Worm (Caenorhabditis elegans) whole organism, young adult: Measurements from ENCODE around the gene fbxa-163.

Source experiments
- B0261.1 ChIP-seq: sonication (generic microtip); optimal IDR thresholded peaks from 2 replicates; lab custom pipeline; 2016; ENCODE audit warnings: mild to moderate bottlenecking, missing genetic modification characterization, moderate library complexity, missing compliant biosample characterization
- C17E4.6 ChIP-seq: fragments of 200-800 bp; sonication (Bioruptor generic); IDR thresholded peaks from 2 replicates; pipeline ENCODE4 v1.3.6; 2022; ENCODE audit warnings: missing genetic modification reagents, missing genetic modification characterization, missing compliant biosample characterization
- F22D6.2 ChIP-seq: sonication (generic microtip); optimal IDR thresholded peaks from 2 replicates; lab custom pipeline; 2016; ENCODE audit warnings: mild to moderate bottlenecking, missing genetic modification characterization, missing compliant biosample characterization
- F33H1.4 ChIP-seq: fragments of 200-800 bp; sonication (Bioruptor generic); IDR thresholded peaks from 2 replicates; pipeline ENCODE4 v1.3.6; 2022; ENCODE audit warnings: missing genetic modification reagents, missing genetic modification characterization, missing compliant biosample characterization
- F49E8.2 ChIP-seq: sonication (generic microtip); optimal IDR thresholded peaks from 3 replicates; lab custom pipeline; 2017; ENCODE audit warnings: missing genetic modification characterization, mild to moderate bottlenecking, missing compliant biosample characterization, antibody characterized with exemption, moderate library complexity; ENCODE audit not compliant: insufficient read depth
- F52B5.7 ChIP-seq: sonication (generic microtip); optimal IDR thresholded peaks from 2 replicates; lab custom pipeline; 2016; ENCODE audit warnings: mild to moderate bottlenecking, missing genetic modification characterization, missing compliant biosample characterization
- K12H6.12 ChIP-seq: fragments of 200-800 bp; sonication (Bioruptor generic); optimal IDR thresholded peaks from 2 replicates; lab custom pipeline; 2018; ENCODE audit warnings: mild to moderate bottlenecking, missing genetic modification characterization, missing compliant biosample characterization
- T07F8.4 ChIP-seq: sonication (generic microtip); optimal IDR thresholded peaks from 2 replicates; lab custom pipeline; 2016; ENCODE audit warnings: mild to moderate bottlenecking, missing genetic modification characterization, moderate library complexity, missing compliant biosample characterization
- Y53G8AR.9 ChIP-seq: fragments of 200-800 bp; sonication (Bioruptor generic); conservative IDR thresholded peaks from 2 replicates; pipeline ENCODE4 v1.3.6; 2022; ENCODE audit warnings: missing genetic modification reagents, missing genetic modification characterization, missing compliant biosample characterization
- aptf-3 ChIP-seq: fragments of 200-800 bp; sonication (Bioruptor generic); IDR thresholded peaks from 2 replicates; pipeline ENCODE4 v1.3.6; 2022; ENCODE audit warnings: missing genetic modification characterization, missing compliant biosample characterization
- atf-7 ChIP-seq: sonication (generic microtip); optimal IDR thresholded peaks from 2 replicates; lab custom pipeline; 2017; ENCODE audit warnings: mild to moderate bottlenecking, missing genetic modification characterization, missing compliant biosample characterization
- athp-1 ChIP-seq: sonication (generic microtip); optimal IDR thresholded peaks from 2 replicates; lab custom pipeline; 2017; ENCODE audit warnings: mild to moderate bottlenecking, missing genetic modification characterization, missing compliant biosample characterization
- attf-5 ChIP-seq: fragments of 200-800 bp; sonication (Bioruptor generic); optimal IDR thresholded peaks from 2 replicates; lab custom pipeline; 2018; ENCODE audit warnings: mild to moderate bottlenecking, missing genetic modification characterization, missing compliant biosample characterization
- bed-1 ChIP-seq: fragments of 200-800 bp; sonication (Bioruptor generic); IDR thresholded peaks from 2 replicates; pipeline ENCODE4 v1.3.6; 2022; ENCODE audit warnings: missing genetic modification reagents, missing genetic modification characterization, missing compliant biosample characterization
- ccch-3 ChIP-seq: fragments of 200-800 bp; sonication (Bioruptor generic); optimal IDR thresholded peaks from 2 replicates; lab custom pipeline; 2018; ENCODE audit warnings: mild to moderate bottlenecking, missing genetic modification characterization, missing compliant biosample characterization
- ceh-58 ChIP-seq: fragments of 200-800 bp; sonication (Bioruptor generic); IDR thresholded peaks from 2 replicates; pipeline ENCODE4 v1.3.6; 2022; ENCODE audit warnings: missing genetic modification characterization, missing compliant biosample characterization
- dpl-1 ChIP-seq: fragments of 150-350 bp; optimal IDR thresholded peaks from 2 replicates; lab custom pipeline; 2014; ENCODE audit warnings: missing biosample characterization, missing genetic modification reagents, missing genetic modification characterization
- egl-18 ChIP-seq: fragments of 200-800 bp; sonication (Bioruptor generic); IDR thresholded peaks from 2 replicates; pipeline ENCODE4 v1.3.6; 2022; ENCODE audit warnings: missing genetic modification reagents, missing genetic modification characterization, missing compliant biosample characterization
- egl-44 ChIP-seq: fragments of 200-800 bp; sonication (Bioruptor generic); IDR thresholded peaks from 2 replicates; pipeline ENCODE4 v1.3.6; 2022; ENCODE audit warnings: missing genetic modification reagents, missing genetic modification characterization, missing compliant biosample characterization
- him-1 ChIP-seq: sonication (generic microtip); optimal IDR thresholded peaks from 2 replicates; lab custom pipeline; 2016; ENCODE audit warnings: missing genotype, missing genetic modification reagents, missing genetic modification characterization, missing compliant biosample characterization
- hsf-1 ChIP-seq: fragments of 200-800 bp; sonication (Bioruptor generic); IDR thresholded peaks from 2 replicates; pipeline ENCODE4 v1.3.6; 2022; ENCODE audit warnings: missing genetic modification reagents, missing genetic modification characterization, missing compliant biosample characterization
- let-526 ChIP-seq: fragments of 200-800 bp; sonication (Bioruptor generic); IDR thresholded peaks from 2 replicates; pipeline ENCODE4 v1.3.6; 2022; ENCODE audit warnings: missing genetic modification reagents, missing genetic modification characterization, missing compliant biosample characterization
- let-607 ChIP-seq, 2 experiments: fragments of 200-800 bp in 1 of 2; sonication (Bioruptor generic) in 1 of 2; sonication (generic microtip) in 1 of 2; optimal IDR thresholded peaks; 2 replicates each; lab custom pipeline; 2016 to 2018; ENCODE audit warnings: mild to moderate bottlenecking in 2 of 2, missing compliant biosample characterization in 2 of 2, missing genetic modification characterization in 2 of 2, moderate library complexity in 2 of 2, missing genotype in 1 of 2
- lin-26 ChIP-seq: fragments of 200-800 bp; sonication (Bioruptor generic); IDR thresholded peaks from 2 replicates; pipeline ENCODE4 v1.3.6; 2022; ENCODE audit warnings: missing genetic modification reagents, missing genetic modification characterization, missing compliant biosample characterization
- lsl-1 ChIP-seq: fragments of 200-800 bp; sonication (Bioruptor generic); optimal IDR thresholded peaks from 2 replicates; lab custom pipeline; 2018; ENCODE audit warnings: mild to moderate bottlenecking, missing genetic modification characterization, moderate library complexity, missing compliant biosample characterization
- mel-28 ChIP-seq: sonication (generic microtip); optimal IDR thresholded peaks from 2 replicates; lab custom pipeline; 2016; ENCODE audit warnings: borderline replicate concordance, mild to moderate bottlenecking, missing genetic modification characterization, missing compliant biosample characterization
- nfya-1 ChIP-seq: sonication (generic microtip); optimal IDR thresholded peaks from 2 replicates; lab custom pipeline; 2017; ENCODE audit warnings: antibody characterized with exemption, missing compliant biosample characterization, missing genetic modification characterization, borderline replicate concordance; ENCODE audit not compliant: insufficient read depth
- pbrm-1 ChIP-seq: fragments of 200-800 bp; sonication (Bioruptor generic); IDR thresholded peaks from 2 replicates; pipeline ENCODE4 v1.3.6; 2022; ENCODE audit warnings: missing genetic modification reagents, missing genetic modification characterization, missing compliant biosample characterization
- rec-8 ChIP-seq, 2 experiments: sonication (generic microtip); optimal IDR thresholded peaks; 2 replicates each; lab custom pipeline; 2016; ENCODE audit warnings: mild to moderate bottlenecking in 2 of 2, missing genetic modification characterization in 2 of 2, missing genetic modification reagents in 2 of 2, missing genotype in 2 of 2, missing biosample characterization in 1 of 2, missing compliant biosample characterization in 1 of 2, moderate library complexity in 1 of 2
- somi-1 ChIP-seq: fragments of 200-800 bp; sonication (Bioruptor generic); optimal IDR thresholded peaks from 2 replicates; lab custom pipeline; 2018; ENCODE audit warnings: mild to moderate bottlenecking, missing genetic modification characterization, missing compliant biosample characterization
- unc-130 ChIP-seq: sonication (generic microtip); optimal IDR thresholded peaks from 2 replicates; lab custom pipeline; 2016; ENCODE audit warnings: missing genetic modification reagents, missing genetic modification characterization, missing compliant biosample characterization
- unc-62 ChIP-seq: fragments of 150-350 bp; optimal IDR thresholded peaks from 2 replicates; lab custom pipeline; 2014; ENCODE audit warnings: missing biosample characterization, missing genetic modification reagents, missing genetic modification characterization
- zim-3 ChIP-seq: sonication (generic microtip); optimal IDR thresholded peaks from 2 replicates; lab custom pipeline; 2017; ENCODE audit warnings: mild to moderate bottlenecking, missing genetic modification characterization, moderate library complexity, missing compliant biosample characterization
- ztf-28 ChIP-seq: fragments of 200-800 bp; sonication (Bioruptor generic); IDR thresholded peaks from 2 replicates; pipeline ENCODE4 v1.3.6; 2022; ENCODE audit warnings: missing genetic modification reagents, missing genetic modification characterization, missing compliant biosample characterization
- ztf-6 ChIP-seq: fragments of 200-800 bp; sonication (Bioruptor generic); IDR thresholded peaks from 2 replicates; pipeline ENCODE4 v1.3.6; 2022; ENCODE audit warnings: missing genetic modification reagents, missing genetic modification characterization, missing compliant biosample characterization

Gene fbxa-163

DNA sequence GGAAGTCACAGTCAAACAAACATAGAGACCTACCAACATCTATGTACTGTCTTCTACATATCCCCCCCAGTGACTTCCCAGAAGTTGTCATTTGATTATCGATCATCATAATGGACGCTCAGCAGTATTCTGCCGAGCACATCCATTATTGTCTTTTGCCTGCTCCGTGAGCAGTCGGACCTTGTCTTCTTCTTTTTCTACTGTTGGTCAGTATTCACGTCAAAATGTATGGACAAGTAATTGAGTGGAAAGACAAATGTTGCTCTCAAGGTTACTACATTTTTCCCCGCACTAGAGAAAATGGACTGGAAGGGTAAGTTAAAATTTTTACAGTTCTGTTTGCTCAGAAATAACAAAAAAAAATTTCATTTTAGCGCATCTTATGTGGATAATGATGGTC is 44.4 kb upstream of the fbxa-163 start, which contains the start of gene btb-12:
btb-12 (plus strand) TSS at position 301 of the 400 bp plus-strand sequence.
- no peak for TF ChIP-seq egl-18 (GFP tag; lab: Robert Waterston, UW)

DNA sequence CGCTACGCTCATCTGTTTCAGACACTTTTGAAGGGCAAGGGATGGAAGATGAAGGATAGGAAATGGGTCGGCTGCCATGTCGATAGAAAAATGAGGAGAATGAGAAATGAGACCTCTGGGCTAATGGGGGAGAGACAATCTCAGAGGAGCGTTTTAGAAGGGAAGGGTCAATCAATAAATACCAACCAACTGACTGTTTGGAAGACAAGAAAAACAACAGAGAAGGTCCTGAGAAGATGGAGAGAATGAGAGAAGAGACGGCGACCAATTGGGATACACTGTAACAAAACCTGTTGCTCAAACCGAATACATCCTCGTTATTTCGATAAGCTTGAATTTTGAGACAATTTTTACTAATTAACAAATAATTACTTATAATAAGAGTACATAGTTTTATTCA is 42.9 kb upstream of the fbxa-163 start, which contains the start of gene fbxb-15:
fbxb-15 (minus strand) TSS at position 101 of the 400 bp plus-strand sequence.
- TF ChIP-seq F33H1.4 (GFP tag; lab: Robert Waterston, UW) (no peak), let-607 (tag; optimal IDR thresholded peaks at IDR 0.05; lab: Kevin White, UChicago) (no peak)

DNA sequence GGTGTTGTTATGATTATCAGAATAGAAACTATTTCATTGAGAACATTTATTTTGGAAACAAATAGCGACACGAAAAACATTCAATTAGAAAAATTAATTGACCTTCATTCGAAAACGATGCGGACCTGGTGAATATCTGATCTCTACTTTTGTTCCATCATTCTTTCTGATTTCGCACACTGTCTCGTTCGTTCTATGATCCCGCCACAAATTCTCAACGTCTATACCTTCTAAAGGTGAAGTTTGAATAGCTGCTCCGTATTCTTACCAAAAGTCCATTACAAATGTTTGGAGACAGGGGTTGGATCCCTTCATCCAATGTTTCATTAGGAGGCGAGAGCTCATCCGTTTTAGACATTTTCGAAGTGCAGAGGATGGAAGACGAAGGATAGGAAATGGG is 41.3 kb upstream of the fbxa-163 start, which contains the start of gene fbxb-16:
fbxb-16 (minus strand) TSS at position 101 of the 400 bp plus-strand sequence.
- TF ChIP-seq zim-3 (tag; lab: Kevin White, UChicago) (no peak), dpl-1 (GFP tag; lab: Kevin White, UChicago) (no peak), ccch-3 (GFP tag; lab: Kevin White, UChicago) (no peak), unc-62 (GFP tag; lab: Kevin White, UChicago) (no peak), B0261.1 (no peak), let-526 (GFP tag; lab: Robert Waterston, UW) (no peak), unc-130 (GFP tag; lab: Kevin White, UChicago) (no peak), bed-1 (GFP tag; lab: Robert Waterston, UW) (no peak), atf-7 (tag; lab: Kevin White, UChicago) (no peak), hsf-1 (no peak), aptf-3 (GFP tag; lab: Robert Waterston, UW) (no peak), attf-5 (GFP tag; lab: Kevin White, UChicago) (no peak), F52B5.7 (tag; lab: Kevin White, UChicago) (no peak), rec-8 (tag; optimal IDR thresholded peaks at IDR 0.05; lab: Kevin White, UChicago) (no peak), T07F8.4 (tag; lab: Kevin White, UChicago) (no peak), ztf-28 (GFP tag; lab: Robert Waterston, UW) (no peak), K12H6.12 (tag; lab: Kevin White, UChicago) (no peak), C17E4.6 (no peak), somi-1 (GFP tag; lab: Kevin White, UChicago) (no peak)

DNA sequence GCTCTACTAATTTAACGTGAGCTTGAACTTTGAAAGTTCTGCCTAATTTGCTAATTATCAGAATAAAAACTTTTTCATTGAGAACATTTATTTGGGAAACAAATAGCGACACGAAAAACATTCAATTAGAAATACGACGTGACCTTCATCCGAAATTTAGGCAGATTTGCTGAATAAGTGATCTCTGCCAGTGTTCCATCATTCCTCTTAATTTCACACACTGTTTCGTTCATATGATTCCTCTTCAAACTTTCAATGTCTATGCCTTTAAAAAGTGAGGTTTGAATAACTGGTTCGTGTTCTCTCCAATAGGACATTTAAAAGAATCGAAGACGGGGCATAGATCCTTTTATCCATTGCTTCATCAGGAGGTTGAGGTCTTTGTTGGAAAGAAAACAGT is 40.0 kb upstream of the fbxa-163 start, which contains the start of gene fbxb-20:
fbxb-20 (minus strand) TSS at position 101 of the 400 bp plus-strand sequence.
- no peak for TF ChIP-seq attf-5 (GFP tag; lab: Kevin White, UChicago)
- TF ChIP-seq him-1 (tag; lab: Kevin White, UChicago): no peak
- no peak for TF ChIP-seq lsl-1 (GFP tag; lab: Kevin White, UChicago)
- TF ChIP-seq B0261.1: no peak
- TF ChIP-seq lin-26 (GFP tag; lab: Robert Waterston, UW): no peak
- no peak for TF ChIP-seq ztf-6 (GFP tag; lab: Robert Waterston, UW)
- TF ChIP-seq F22D6.2 (tag; lab: Kevin White, UChicago): no peak
- no peak for TF ChIP-seq egl-44 (GFP tag; lab: Robert Waterston, UW)
- no peak for TF ChIP-seq F49E8.2 (tag; lab: Kevin White, UChicago)
- no peak for TF ChIP-seq Y53G8AR.9 (GFP tag; lab: Robert Waterston, UW)
- TF ChIP-seq F33H1.4 (GFP tag; lab: Robert Waterston, UW): no peak
- no peak for TF ChIP-seq ceh-58
- no peak for TF ChIP-seq athp-1 (tag; lab: Kevin White, UChicago)
- no peak for TF ChIP-seq mel-28 (tag; lab: Kevin White, UChicago)
- TF ChIP-seq nfya-1: no peak
- TF ChIP-seq zim-3 (tag; lab: Kevin White, UChicago): no peak
- no peak for TF ChIP-seq pbrm-1 (GFP tag; lab: Robert Waterston, UW)
- TF ChIP-seq ztf-28 (GFP tag; lab: Robert Waterston, UW): no peak
- no peak for TF ChIP-seq dpl-1 (GFP tag; lab: Kevin White, UChicago)
